Worm (Caenorhabditis elegans) whole organism, mixed stage, embryonic: Measurements from ENCODE around the gene abu-10.

Source experiments
- M03D4.4 ChIP-seq: sonication (generic microtip); optimal IDR thresholded peaks from 2 replicates; lab custom pipeline; 2017; ENCODE audit warnings: mild to moderate bottlenecking, missing genetic modification characterization, missing compliant biosample characterization
- bed-3 ChIP-seq: fragments of 200-800 bp; sonication (Bioruptor generic); optimal IDR thresholded peaks from 3 replicates; lab custom pipeline; 2018; ENCODE audit warnings: mild to moderate bottlenecking, missing genetic modification characterization, moderate library complexity, missing compliant biosample characterization
- blmp-1 ChIP-seq: fragments of 150-350 bp; optimal IDR thresholded peaks from 2 replicates; lab custom pipeline; 2014; ENCODE audit warnings: missing biosample characterization, missing genetic modification characterization
- ceh-39 ChIP-seq: fragments of 150-350 bp; optimal IDR thresholded peaks from 2 replicates; lab custom pipeline; 2014; ENCODE audit warnings: missing biosample characterization, missing genetic modification characterization
- ceh-43 ChIP-seq: fragments of 200-800 bp; sonication (Bioruptor generic); optimal IDR thresholded peaks from 2 replicates; lab custom pipeline; 2018; ENCODE audit warnings: mild to moderate bottlenecking, missing genetic modification characterization, moderate library complexity, missing compliant biosample characterization
- ceh-83 ChIP-seq: fragments of 200-800 bp; sonication (Bioruptor generic); optimal IDR thresholded peaks from 2 replicates; lab custom pipeline; 2018; ENCODE audit warnings: mild to moderate bottlenecking, missing genetic modification characterization, missing compliant biosample characterization
- ces-1 ChIP-seq: fragments of 150-350 bp; optimal IDR thresholded peaks from 2 replicates; lab custom pipeline; 2014; ENCODE audit warnings: missing biosample characterization, missing genetic modification reagents, missing genetic modification characterization
- cnd-1 ChIP-seq: fragments of 200-800 bp; sonication (Bioruptor generic); optimal IDR thresholded peaks from 2 replicates; lab custom pipeline; 2018; ENCODE audit warnings: mild to moderate bottlenecking, missing genetic modification characterization, missing compliant biosample characterization
- drap-1 ChIP-seq: fragments of 200-800 bp; sonication (Bioruptor generic); optimal IDR thresholded peaks from 3 replicates; lab custom pipeline; 2018; ENCODE audit warnings: mild to moderate bottlenecking, missing genetic modification characterization, missing compliant biosample characterization
- elt-1 ChIP-seq: sonication (generic microtip); optimal IDR thresholded peaks from 2 replicates; lab custom pipeline; 2017; ENCODE audit warnings: missing genetic modification characterization, mild to moderate bottlenecking, missing compliant biosample characterization, antibody characterized with exemption, moderate library complexity, borderline replicate concordance; ENCODE audit not compliant: insufficient read depth
- elt-3 ChIP-seq: fragments of 150-350 bp; optimal IDR thresholded peaks from 2 replicates; lab custom pipeline; 2014; ENCODE audit warnings: missing biosample characterization, missing genetic modification characterization
- flh-1 ChIP-seq: fragments of 200-800 bp; sonication (Bioruptor generic); optimal IDR thresholded peaks from 2 replicates; lab custom pipeline; 2018; ENCODE audit warnings: mild to moderate bottlenecking, missing genetic modification characterization, moderate library complexity, missing compliant biosample characterization
- ham-2 ChIP-seq: fragments of 200-800 bp; sonication (Bioruptor generic); optimal IDR thresholded peaks from 2 replicates; lab custom pipeline; 2018; ENCODE audit warnings: mild to moderate bottlenecking, missing genetic modification characterization, missing compliant biosample characterization
- hlh-1 ChIP-seq: fragments of 150-350 bp; optimal IDR thresholded peaks from 2 replicates; lab custom pipeline; 2014; ENCODE audit warnings: missing biosample characterization, missing genetic modification reagents, missing genetic modification characterization
- lin-13 ChIP-seq: fragments of 150-350 bp; optimal IDR thresholded peaks from 2 replicates; lab custom pipeline; 2014; ENCODE audit warnings: missing biosample characterization, missing genetic modification characterization
- lin-32 ChIP-seq: fragments of 200-800 bp; sonication (Bioruptor generic); optimal IDR thresholded peaks from 2 replicates; lab custom pipeline; 2018; ENCODE audit warnings: mild to moderate bottlenecking, missing genetic modification characterization, missing compliant biosample characterization
- lsy-2 ChIP-seq: fragments of 150-350 bp; optimal IDR thresholded peaks from 2 replicates; lab custom pipeline; 2014; ENCODE audit warnings: missing biosample characterization, missing genetic modification characterization
- mab-5 ChIP-seq: fragments of 150-350 bp; optimal IDR thresholded peaks from 2 replicates; lab custom pipeline; 2014; ENCODE audit warnings: missing biosample characterization, missing genetic modification characterization
- mep-1 ChIP-seq: fragments of 150-350 bp; optimal IDR thresholded peaks from 2 replicates; lab custom pipeline; 2017; ENCODE audit warnings: missing biosample characterization, missing genetic modification reagents, missing genetic modification characterization, inconsistent platforms
- mls-2 ChIP-seq: sonication (generic microtip); optimal IDR thresholded peaks from 2 replicates; lab custom pipeline; 2016; ENCODE audit warnings: mild to moderate bottlenecking, missing genetic modification characterization, moderate library complexity, missing compliant biosample characterization
- nhr-12 ChIP-seq: fragments of 150-350 bp; optimal IDR thresholded peaks from 2 replicates; lab custom pipeline; 2014; ENCODE audit warnings: missing biosample characterization, missing genetic modification characterization
- nhr-2 ChIP-seq: fragments of 150-350 bp; optimal IDR thresholded peaks from 2 replicates; lab custom pipeline; 2014; ENCODE audit warnings: missing biosample characterization, missing genetic modification characterization
- nhr-237 ChIP-seq: fragments of 150-350 bp; optimal IDR thresholded peaks from 2 replicates; lab custom pipeline; 2014; ENCODE audit warnings: missing biosample characterization, missing genetic modification characterization
- nhr-28 ChIP-seq: fragments of 150-350 bp; optimal IDR thresholded peaks from 2 replicates; lab custom pipeline; 2014; ENCODE audit warnings: missing biosample characterization, missing genetic modification characterization
- nhr-76 ChIP-seq: sonication (generic microtip); optimal IDR thresholded peaks from 2 replicates; lab custom pipeline; 2017; ENCODE audit warnings: missing biosample characterization, missing genetic modification characterization
- pha-4 ChIP-seq: fragments of 150-350 bp; optimal IDR thresholded peaks from 2 replicates; lab custom pipeline; 2018; ENCODE audit warnings: missing biosample characterization, missing genetic modification reagents, missing genetic modification characterization
- sem-2 ChIP-seq: fragments of 200-800 bp; sonication (Bioruptor generic); optimal IDR thresholded peaks from 2 replicates; lab custom pipeline; 2018; ENCODE audit warnings: mild to moderate bottlenecking, missing genetic modification characterization, missing compliant biosample characterization
- snpc-4 ChIP-seq: fragments of 150-350 bp; optimal IDR thresholded peaks from 2 replicates; lab custom pipeline; 2014; ENCODE audit warnings: missing biosample characterization, missing genetic modification characterization
- sptf-1 ChIP-seq: sonication (generic microtip); optimal IDR thresholded peaks from 2 replicates; lab custom pipeline; 2017; ENCODE audit warnings: mild to moderate bottlenecking, missing genetic modification characterization, moderate library complexity, missing compliant biosample characterization
- tbx-8 ChIP-seq: fragments of 200-800 bp; sonication (Bioruptor generic); optimal IDR thresholded peaks from 2 replicates; lab custom pipeline; 2018; ENCODE audit warnings: mild to moderate bottlenecking, missing genetic modification characterization, moderate library complexity, missing compliant biosample characterization
- unc-120 ChIP-seq: sonication (generic microtip); optimal IDR thresholded peaks from 2 replicates; lab custom pipeline; 2017; ENCODE audit warnings: missing genetic modification characterization, missing compliant biosample characterization; ENCODE audit not compliant: poor library complexity, severe bottlenecking
- unc-39 ChIP-seq: fragments of 150-350 bp; optimal IDR thresholded peaks from 2 replicates; lab custom pipeline; 2014; ENCODE audit warnings: missing biosample characterization, missing genetic modification characterization
- unc-62 ChIP-seq: fragments of 150-350 bp; optimal IDR thresholded peaks from 2 replicates; lab custom pipeline; 2014; ENCODE audit warnings: missing biosample characterization, missing genetic modification reagents, missing genetic modification characterization
- zip-8 ChIP-seq: fragments of 150-350 bp; optimal IDR thresholded peaks from 2 replicates; lab custom pipeline; 2014; ENCODE audit warnings: missing biosample characterization, missing genetic modification characterization
- ztf-11 ChIP-seq: fragments of 150-350 bp; optimal IDR thresholded peaks from 2 replicates; lab custom pipeline; 2014; ENCODE audit warnings: missing biosample characterization, missing genetic modification characterization

Gene abu-10

ce11 chrX:3794161-3794560 is 3.8 kb upstream of the abu-10 start:
- TF ChIP-seq elt-3 (tag; lab: Kevin White, UChicago): no peak

DNA sequence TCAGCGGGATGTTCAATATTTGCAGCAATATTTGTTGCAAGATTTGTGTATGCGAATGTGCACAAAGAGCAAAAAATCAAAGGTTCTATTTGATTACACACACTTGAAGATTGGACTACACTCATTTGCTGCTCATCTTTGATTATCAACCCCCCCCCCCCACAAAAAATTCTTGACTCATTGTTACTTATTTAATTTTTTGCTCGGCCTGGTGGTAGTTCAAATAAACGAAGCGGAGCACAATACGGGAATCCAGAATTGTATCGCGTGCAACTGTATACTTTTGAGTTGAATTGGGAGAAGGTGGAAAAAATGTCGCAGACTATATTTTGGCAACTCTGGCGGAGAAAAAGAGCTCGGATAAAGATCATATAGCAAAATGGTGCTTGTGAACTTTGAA is 2.3 kb upstream of the abu-10 start, which contains the start of gene F35A5.5:
F35A5.5 (minus strand) TSS at position 101 of the 400 bp plus-strand sequence.
- no peak for TF ChIP-seq lin-32 (GFP tag; lab: Kevin White, UChicago)
- TF ChIP-seq ztf-11: no peak
- no peak for TF ChIP-seq elt-3 (tag; lab: Kevin White, UChicago)
- TF ChIP-seq unc-62 (GFP tag; lab: Kevin White, UChicago): no peak
- no peak for TF ChIP-seq nhr-237 (tag; lab: Kevin White, UChicago)
- no peak for TF ChIP-seq zip-8 (tag; lab: Kevin White, UChicago)
- no peak for TF ChIP-seq nhr-12 (tag; lab: Kevin White, UChicago)
- no peak for TF ChIP-seq mep-1 (tag; lab: Kevin White, UChicago)
- no peak for TF ChIP-seq ham-2 (GFP tag; lab: Kevin White, UChicago)
- no peak for TF ChIP-seq unc-120 (tag; lab: Kevin White, UChicago)
- TF ChIP-seq nhr-28 (tag; lab: Kevin White, UChicago): no peak
- TF ChIP-seq ceh-83 (GFP tag; lab: Kevin White, UChicago): no peak
- no peak for TF ChIP-seq nhr-76 (tag; lab: Kevin White, UChicago)
- TF ChIP-seq ces-1: no peak
- no peak for TF ChIP-seq hlh-1 (tag; lab: Kevin White, UChicago)
- no peak for TF ChIP-seq drap-1 (GFP tag; lab: Kevin White, UChicago)
- TF ChIP-seq ceh-43 (GFP tag; lab: Kevin White, UChicago): no peak
- TF ChIP-seq mab-5 (tag; lab: Kevin White, UChicago): no peak
- no peak for TF ChIP-seq lin-13
- TF ChIP-seq flh-1 (GFP tag; lab: Kevin White, UChicago): no peak

DNA sequence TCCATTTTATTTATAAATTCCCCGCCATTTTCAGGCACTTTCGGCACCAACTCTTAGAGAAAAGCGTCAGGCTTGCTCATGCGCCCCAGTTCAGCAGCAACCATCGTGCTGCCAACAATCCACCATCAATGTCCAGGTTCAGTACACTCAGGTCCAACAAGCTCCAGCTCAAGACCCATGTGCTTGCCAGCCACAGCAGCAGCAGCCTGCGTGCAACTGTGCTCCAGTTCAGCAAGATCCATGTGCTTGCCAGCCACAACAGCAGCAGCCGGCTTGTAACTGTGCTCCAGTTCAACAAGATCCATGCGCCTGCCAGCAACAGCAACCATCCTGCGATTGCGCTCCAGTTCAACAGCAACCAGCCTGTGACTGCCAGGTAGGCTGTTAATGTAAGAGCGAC is 306 bp downstream of the abu-10 start:
- TF ChIP-seq bed-3 (GFP tag; lab: Kevin White, UChicago): no peak
- TF ChIP-seq, all 35 proteins: peak for 0

- peak; percentile 26 for TF ChIP-seq mep-1 (tag; lab: Kevin White, UChicago)
- TF ChIP-seq mls-2: peak; percentile 28
- no peak for TF ChIP-seq drap-1 (GFP tag; lab: Kevin White, UChicago)
These were observed 4.8 kb downstream of the abu-10 start for ce11 chrX:3802743-3803142.

ce11 chrX:3803314-3803713 is 5.3 kb downstream of the abu-10 start, which contains the start of gene F35A5.8:
F35A5.8 (minus strand) TSS chrX:3803464.
- TF ChIP-seq mls-2 (no peak), sptf-1 (tag; lab: Kevin White, UChicago) (peak; percentile 13), zip-8 (tag; lab: Kevin White, UChicago) (no peak), lin-13 (peak; percentile 94), blmp-1 (peak; percentile 5), ceh-83 (GFP tag; lab: Kevin White, UChicago) (no peak), pha-4 (tag; lab: Kevin White, UChicago) (peak; percentile 82), nhr-76 (tag; lab: Kevin White, UChicago) (no peak), snpc-4 (tag; lab: Kevin White, UChicago) (no peak), hlh-1 (tag; lab: Kevin White, UChicago) (no peak), mab-5 (tag; lab: Kevin White, UChicago) (no peak), lin-32 (GFP tag; lab: Kevin White, UChicago) (no peak), ceh-39 (tag; lab: Kevin White, UChicago) (no peak), elt-1 (tag; lab: Kevin White, UChicago) (no peak), nhr-28 (tag; lab: Kevin White, UChicago) (no peak), mep-1 (tag; lab: Kevin White, UChicago) (peak; percentile 53), flh-1 (GFP tag; lab: Kevin White, UChicago) (no peak), unc-62 (GFP tag; lab: Kevin White, UChicago) (peak; percentile 4), bed-3 (GFP tag; lab: Kevin White, UChicago) (no peak), cnd-1 (no peak), sem-2 (GFP tag; lab: Kevin White, UChicago) (no peak), unc-39 (no peak), tbx-8 (no peak), nhr-2 (tag; lab: Kevin White, UChicago) (no peak), elt-3 (tag; lab: Kevin White, UChicago) (no peak), ceh-43 (GFP tag; lab: Kevin White, UChicago) (peak; percentile 9), nhr-237 (tag; lab: Kevin White, UChicago) (peak; percentile 46), ham-2 (GFP tag; lab: Kevin White, UChicago) (no peak), M03D4.4 (tag; lab: Kevin White, UChicago) (no peak), ztf-11 (no peak), unc-120 (tag; lab: Kevin White, UChicago) (peak; percentile 26), nhr-12 (tag; lab: Kevin White, UChicago) (no peak), lsy-2 (peak; percentile 38), drap-1 (GFP tag; lab: Kevin White, UChicago) (no peak), ces-1 (peak; percentile 98)
